Worm (Caenorhabditis elegans) whole organism, young adult: ENCODE data around the gene popl-1.

ENCODE experiments used
- ekl-4 ChIP-seq: fragments of 200-800 bp; sonication (Bioruptor generic); IDR thresholded peaks from 2 replicates; pipeline ENCODE4 v1.3.6; 2022; ENCODE audit warnings: missing genetic modification reagents, missing genetic modification characterization, missing compliant biosample characterization
- let-526 ChIP-seq: fragments of 200-800 bp; sonication (Bioruptor generic); IDR thresholded peaks from 2 replicates; pipeline ENCODE4 v1.3.6; 2022; ENCODE audit warnings: missing genetic modification reagents, missing genetic modification characterization, missing compliant biosample characterization
- rpc-1 ChIP-seq, 2 experiments: fragments of 150-350 bp in 1 of 2; sonication (generic microtip) in 1 of 2; optimal IDR thresholded peaks; 2 replicates each; lab custom pipeline; 2014 to 2018; ENCODE audit warnings: missing biosample characterization in 1 of 2, missing genetic modification characterization in 1 of 2, missing genetic modification reagents in 1 of 2, missing genotype in 1 of 2

- peak; percentile 88 for TF ChIP-seq ekl-4
- no peak for TF ChIP-seq rpc-1 (optimal IDR thresholded peaks at IDR 0.05; lab: Kevin White, UChicago)
- TF ChIP-seq rpc-1 (tag; optimal IDR thresholded peaks at IDR 0.05; lab: Kevin White, UChicago), result no peak
- no peak for TF ChIP-seq let-526 (GFP tag; lab: Robert Waterston, UW)
Measured at ce11 chrIII:6462610-6463009, 31.9 kb upstream of the popl-1 start, which contains the start of gene T26A5.8.
